Worm (Caenorhabditis elegans): ENCODE results near the gene C09G9.8.

Gene C09G9.8

DNA sequence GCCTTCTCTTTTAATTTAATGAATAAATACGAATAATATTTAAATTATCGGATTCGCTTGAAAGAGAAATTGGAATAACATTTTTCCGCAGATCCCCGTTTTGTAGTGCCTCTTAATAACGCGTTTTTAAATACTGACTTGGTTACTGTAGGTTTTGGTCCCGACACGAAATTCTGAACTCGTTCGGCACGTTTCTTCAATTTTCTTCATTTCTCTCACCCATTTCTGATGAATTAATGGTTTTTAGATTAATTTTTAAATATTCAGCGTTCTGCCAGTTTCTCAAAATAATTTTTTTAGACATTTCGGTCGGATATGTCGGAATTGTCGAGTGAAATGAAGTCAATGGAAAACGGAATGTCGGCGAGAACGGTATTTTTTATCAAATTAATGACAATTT lies 20.1 kb downstream of the C09G9.8 start, which contains the start of gene C27B7.5:
TSS of gene C27B7.5 (plus strand) at position 301 of the 400 bp plus-strand sequence.
- TF ChIP-seq ceh-39 (tag; optimal IDR thresholded peaks at IDR 0.05), result no peak
- no peak for TF ChIP-seq ztf-11 (tag; optimal IDR thresholded peaks at IDR 0.05)
- no peak for TF ChIP-seq hlh-1 (tag; optimal IDR thresholded peaks at IDR 0.05)
- no peak for TF ChIP-seq lsy-2 (tag; optimal IDR thresholded peaks at IDR 0.05)
- no peak for TF ChIP-seq unc-39 (tag; optimal IDR thresholded peaks at IDR 0.05)
- no peak for TF ChIP-seq M03D4.4 (tag; optimal IDR thresholded peaks at IDR 0.05)
- TF ChIP-seq pha-4 (tag; optimal IDR thresholded peaks at IDR 0.05), result no peak
- no peak for TF ChIP-seq blmp-1 (tag; optimal IDR thresholded peaks at IDR 0.05)
- no peak for TF ChIP-seq mab-5 (tag; optimal IDR thresholded peaks at IDR 0.05)
- no peak for TF ChIP-seq mep-1 (tag; optimal IDR thresholded peaks at IDR 0.05)
- no peak for TF ChIP-seq lin-13 (tag; optimal IDR thresholded peaks at IDR 0.05)
- TF ChIP-seq lin-32 (GFP tag; optimal IDR thresholded peaks at IDR 0.05), result no peak
- TF ChIP-seq cnd-1 (tag; optimal IDR thresholded peaks at IDR 0.05), result no peak
- TF ChIP-seq nhr-28 (tag; optimal IDR thresholded peaks at IDR 0.05), result no peak
- TF ChIP-seq unc-120 (tag; optimal IDR thresholded peaks at IDR 0.05; ENCODE audit: poor library complexity, severe bottlenecking), result no peak
- TF ChIP-seq drap-1 (GFP tag; optimal IDR thresholded peaks at IDR 0.05), result no peak
- no peak for TF ChIP-seq snpc-4 (tag; optimal IDR thresholded peaks at IDR 0.05)
- no peak for TF ChIP-seq ham-2 (GFP tag; optimal IDR thresholded peaks at IDR 0.05)
- TF ChIP-seq ces-1 (GFP tag; optimal IDR thresholded peaks at IDR 0.05), result no peak
- TF ChIP-seq elt-3 (tag; optimal IDR thresholded peaks at IDR 0.05), result no peak

DNA sequence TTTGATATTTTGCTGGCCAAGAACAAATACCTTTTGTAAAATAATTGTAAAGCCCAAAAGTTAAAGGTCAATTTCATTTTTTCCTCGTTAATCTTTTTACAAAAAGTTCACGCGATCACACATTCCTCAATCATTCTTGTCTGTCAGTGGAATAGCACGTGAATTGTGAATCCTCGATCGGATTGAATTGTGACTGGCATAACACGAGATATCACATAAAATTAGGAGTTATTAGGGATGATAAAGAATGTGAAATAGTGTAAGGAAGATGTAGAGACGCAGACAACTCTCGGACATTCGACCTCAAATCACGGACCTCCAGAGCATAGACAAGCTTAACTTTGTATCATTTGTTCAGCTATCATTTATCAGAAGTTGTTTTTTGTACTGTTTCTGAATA lies 24.9 kb downstream of the C09G9.8 start, which contains the start of gene C27B7.6:
TSS of gene C27B7.6 (minus strand) at position 182 of the 400 bp plus-strand sequence.
- TF ChIP-seq unc-62 (GFP tag; optimal IDR thresholded peaks at IDR 0.05) (peak; percentile 43), sem-2 (GFP tag; optimal IDR thresholded peaks at IDR 0.05) (no peak)

DNA sequence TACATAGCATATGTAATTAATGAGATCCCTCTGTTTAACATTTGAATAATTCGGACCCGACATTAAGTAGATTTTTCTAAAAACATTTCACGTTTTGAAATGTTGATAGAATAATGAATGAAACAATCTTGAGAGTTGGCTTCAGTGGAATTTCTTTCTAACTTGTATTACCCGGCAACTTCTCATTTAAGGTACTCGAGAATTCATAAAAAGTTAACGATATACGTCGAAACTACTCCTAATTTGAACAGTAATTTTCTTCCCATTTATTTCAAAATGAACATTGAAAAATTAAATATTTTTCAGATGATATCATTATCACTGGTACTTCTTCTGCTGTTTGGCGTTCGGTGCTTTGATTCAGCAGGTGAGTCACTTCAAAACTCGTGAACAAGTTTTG lies 25.5 kb downstream of the C09G9.8 start, which contains the start of gene C27B7.7:
TSS of gene C27B7.7 (plus strand) at position 301 of the 400 bp plus-strand sequence.
- TF ChIP-seq ztf-11 (tag; optimal IDR thresholded peaks at IDR 0.05) (no peak), elt-3 (tag; optimal IDR thresholded peaks at IDR 0.05) (no peak), sptf-1 (tag; optimal IDR thresholded peaks at IDR 0.05) (no peak), pha-4 (tag; optimal IDR thresholded peaks at IDR 0.05) (no peak)

DNA sequence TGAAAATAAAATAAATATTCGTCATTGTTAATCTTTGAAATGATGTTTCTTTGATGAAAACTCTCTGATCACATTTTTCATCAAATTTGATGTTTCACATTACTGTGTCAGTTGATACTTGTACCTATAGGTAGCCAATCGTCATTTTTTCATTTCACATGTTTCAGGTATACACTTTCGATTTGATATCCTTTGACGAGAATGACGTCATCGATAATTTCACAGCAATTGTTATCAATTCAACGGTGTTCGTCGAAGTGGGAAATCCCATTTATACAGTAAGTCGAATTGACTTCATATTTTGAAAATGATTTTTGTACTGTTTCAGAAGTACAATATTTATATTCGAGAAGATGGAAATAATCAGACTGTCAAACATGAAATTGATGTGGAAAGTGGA lies 32.9 kb downstream of the C09G9.8 start:
- TF ChIP-seq zip-8 (tag; optimal IDR thresholded peaks at IDR 0.05), result peak; percentile 31
- TF ChIP-seq mep-1 (tag; optimal IDR thresholded peaks at IDR 0.05), result no peak
- no peak for TF ChIP-seq ztf-11 (tag; optimal IDR thresholded peaks at IDR 0.05)

DNA sequence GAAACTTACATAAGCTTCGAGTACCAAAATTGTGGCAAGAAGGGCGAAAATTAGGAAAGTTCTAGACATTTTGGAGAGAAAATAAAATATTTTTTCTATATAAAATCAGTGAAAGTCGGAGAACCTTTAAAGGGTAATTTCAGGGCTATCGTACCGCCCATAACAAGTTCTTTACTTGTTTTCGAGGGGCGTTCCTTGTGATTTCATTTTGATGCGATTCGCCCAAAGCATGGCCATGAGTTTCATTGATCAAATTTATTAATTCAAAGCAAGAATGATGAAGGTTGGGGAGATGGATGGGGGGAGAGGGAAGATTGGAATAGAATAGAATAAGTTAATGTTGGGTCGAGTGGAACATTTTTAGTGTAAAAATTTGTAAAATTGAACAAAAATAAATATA lies 34.7 kb downstream of the C09G9.8 start, which contains the start of gene C27B7.9:
TSS of gene C27B7.9 (minus strand) at position 101 of the 400 bp plus-strand sequence.
- TF ChIP-seq flh-1 (GFP tag; optimal IDR thresholded peaks at IDR 0.05) (no peak), M03D4.4 (tag; optimal IDR thresholded peaks at IDR 0.05) (no peak), nhr-12 (tag; optimal IDR thresholded peaks at IDR 0.05) (no peak), elt-1 (tag; optimal IDR thresholded peaks at IDR 0.05; ENCODE audit: borderline replicate concordance, insufficient read depth) (no peak), drap-1 (GFP tag; optimal IDR thresholded peaks at IDR 0.05) (no peak), sptf-1 (tag; optimal IDR thresholded peaks at IDR 0.05) (no peak)

DNA sequence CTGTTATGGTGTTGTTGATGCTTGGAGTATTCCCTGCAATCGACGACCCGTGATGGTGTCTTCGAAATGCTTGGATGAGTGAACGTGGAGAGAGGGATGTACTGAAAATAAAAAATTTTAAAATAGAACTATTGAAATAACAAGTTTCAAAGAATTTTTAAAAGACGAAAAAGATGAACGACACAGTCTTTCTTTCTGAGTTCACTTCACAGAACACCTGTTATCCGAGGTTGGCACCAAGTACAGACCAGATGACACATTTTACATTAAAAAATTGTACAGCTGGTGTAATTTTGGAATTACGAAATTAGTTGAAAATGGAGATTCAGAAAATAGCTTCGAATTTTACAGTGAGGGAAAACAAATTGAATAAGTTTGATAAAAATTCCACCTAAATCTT lies 37.5 kb downstream of the C09G9.8 start, which contains the start of gene rap-1:
TSS of gene rap-1 (minus strand) at position 101 of the 400 bp plus-strand sequence.
- no peak for TF ChIP-seq mep-1 (tag; optimal IDR thresholded peaks at IDR 0.05)
- TF ChIP-seq drap-1 (GFP tag; optimal IDR thresholded peaks at IDR 0.05), result no peak
- TF ChIP-seq ceh-39 (tag; optimal IDR thresholded peaks at IDR 0.05), result no peak
- TF ChIP-seq nhr-237 (tag; optimal IDR thresholded peaks at IDR 0.05), result no peak
- no peak for TF ChIP-seq ces-1 (GFP tag; optimal IDR thresholded peaks at IDR 0.05)
- no peak for TF ChIP-seq elt-3 (tag; optimal IDR thresholded peaks at IDR 0.05)
- no peak for TF ChIP-seq M03D4.4 (tag; optimal IDR thresholded peaks at IDR 0.05)

DNA sequence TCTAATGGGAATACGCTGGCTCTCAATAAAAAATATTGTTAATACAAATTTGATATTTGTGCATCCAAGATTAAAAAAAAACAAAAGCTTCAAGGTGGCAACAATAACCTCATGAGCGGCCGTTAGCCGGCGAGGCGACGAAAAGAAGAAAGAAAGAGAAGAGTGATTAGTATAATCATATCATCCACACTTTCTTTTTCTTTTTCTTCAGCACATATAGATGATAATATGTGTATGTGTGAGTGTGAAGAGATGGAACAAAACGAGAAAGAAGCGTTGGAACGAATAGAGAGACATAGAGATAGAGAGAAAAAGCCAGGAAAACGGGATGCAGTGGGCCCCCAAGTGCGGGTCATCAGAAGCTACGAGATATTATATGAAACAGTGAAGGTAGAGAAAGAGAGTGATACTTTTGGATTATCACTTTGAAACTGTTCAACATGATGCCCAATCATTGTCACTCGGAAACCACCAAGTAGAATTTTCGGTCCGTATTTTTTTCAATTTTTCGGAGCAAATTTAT lies 39.1 kb downstream of the C09G9.8 start:
- TF ChIP-seq nhr-2 (tag; optimal IDR thresholded peaks at IDR 0.05) (no peak), sem-2 (GFP tag; optimal IDR thresholded peaks at IDR 0.05) (no peak), nhr-28 (tag; optimal IDR thresholded peaks at IDR 0.05) (no peak), mep-1 (tag; optimal IDR thresholded peaks at IDR 0.05) (no peak), flh-1 (GFP tag; optimal IDR thresholded peaks at IDR 0.05) (no peak), sptf-1 (tag; optimal IDR thresholded peaks at IDR 0.05) (no peak), blmp-1 (tag; optimal IDR thresholded peaks at IDR 0.05) (no peak), cnd-1 (tag; optimal IDR thresholded peaks at IDR 0.05) (no peak), snpc-4 (tag; optimal IDR thresholded peaks at IDR 0.05) (no peak), ceh-43 (GFP tag; optimal IDR thresholded peaks at IDR 0.05) (no peak), nhr-237 (tag; optimal IDR thresholded peaks at IDR 0.05) (no peak), ces-1 (GFP tag; optimal IDR thresholded peaks at IDR 0.05) (peak; percentile 74), mab-5 (tag; optimal IDR thresholded peaks at IDR 0.05) (no peak), unc-120 (tag; optimal IDR thresholded peaks at IDR 0.05; ENCODE audit: poor library complexity, severe bottlenecking) (peak; percentile 40), tbx-8 (GFP tag; optimal IDR thresholded peaks at IDR 0.05) (no peak)

All from whole organism, mixed stage, embryonic.